Fruit fly (Drosophila melanogaster) ovary, adult (tissue): ENCODE measurements around the gene CG13028.

Experiments used
- CG17801 ChIP-seq: fragments of 200-800 bp; optimal IDR thresholded peaks from 2 replicates; lab custom pipeline; 2019; ENCODE audit warnings: missing biosample characterization, mild to moderate bottlenecking, missing genetic modification characterization, moderate library complexity; ENCODE audit not compliant: partially characterized antibody

The CG13028 gene

dm6 chr3L:16922952-16923351 lies at the start of gene CG13028:
CG13028 (plus strand) TSS chr3L:16923252.
- no peak for TF ChIP-seq CG17801 (GFP tag; lab: Kevin White, UChicago)

DNA sequence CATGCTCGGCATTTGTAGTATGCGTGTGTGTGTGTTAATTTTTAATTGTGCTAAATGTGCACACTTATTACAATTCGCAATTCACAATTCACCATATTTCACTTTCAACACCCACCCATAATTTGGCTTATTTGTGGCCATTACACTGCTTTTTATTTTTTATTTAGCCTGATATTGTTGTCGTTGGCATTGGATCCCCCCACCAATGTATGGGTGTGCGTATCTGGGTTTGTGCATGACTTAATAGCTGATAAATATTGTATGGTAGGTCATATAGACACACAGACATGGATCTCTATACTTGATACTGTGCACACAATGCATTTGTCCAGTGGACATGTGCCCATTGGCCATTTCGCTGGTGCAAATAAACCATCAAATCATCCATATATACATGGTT lies 49.4 kb upstream of the CG13028 start:
- TF ChIP-seq CG17801 (GFP tag; lab: Kevin White, UChicago), result no peak

DNA sequence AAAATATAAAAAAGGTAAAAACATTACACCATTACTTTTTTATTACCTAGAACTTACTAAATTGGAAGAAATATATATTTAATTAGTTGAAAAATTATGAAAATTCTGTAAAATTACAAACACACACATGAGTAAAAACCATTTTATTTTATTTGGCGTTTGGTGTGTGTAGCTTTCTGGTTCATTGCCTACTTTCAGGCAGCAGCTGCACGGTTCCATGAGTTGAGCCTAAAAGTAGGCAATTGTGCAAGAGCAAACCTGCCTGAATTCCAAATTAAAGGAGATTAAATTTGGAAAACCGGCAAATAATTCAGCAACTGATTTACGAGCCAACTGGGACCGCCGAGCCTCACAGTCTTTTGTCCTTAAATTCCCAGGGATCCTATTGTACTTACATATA lies 47.6 kb upstream of the CG13028 start:
- no peak for TF ChIP-seq CG17801 (GFP tag; lab: Kevin White, UChicago)

DNA sequence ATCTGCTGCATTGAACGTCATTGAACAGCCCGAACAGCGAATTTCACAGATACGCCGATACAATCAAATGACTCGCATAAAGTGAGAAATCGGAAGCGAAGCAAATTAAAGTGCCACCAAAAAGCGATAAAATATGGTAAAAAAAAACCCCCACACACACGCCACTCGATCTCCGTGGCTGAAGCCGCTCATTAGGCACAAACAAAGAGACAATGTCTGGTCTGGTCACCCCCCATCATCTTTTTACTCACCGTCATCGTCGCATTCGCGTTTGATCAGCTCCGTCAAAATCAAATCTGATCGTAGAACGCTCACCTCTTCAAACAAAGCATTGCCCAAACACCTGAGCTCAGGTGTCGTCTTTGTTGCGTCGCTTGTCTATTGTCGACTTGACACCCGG lies 47.1 kb upstream of the CG13028 start:
- no peak for TF ChIP-seq CG17801 (GFP tag; lab: Kevin White, UChicago)

- TF ChIP-seq CG17801 (GFP tag; lab: Kevin White, UChicago), result no peak
These were observed 46.1 kb upstream of the CG13028 start, which contains the start of gene CG32170 for dm6 chr3L:16876785-16877468. CG32170 (plus strand) TSS chr3L:16877309.

DNA sequence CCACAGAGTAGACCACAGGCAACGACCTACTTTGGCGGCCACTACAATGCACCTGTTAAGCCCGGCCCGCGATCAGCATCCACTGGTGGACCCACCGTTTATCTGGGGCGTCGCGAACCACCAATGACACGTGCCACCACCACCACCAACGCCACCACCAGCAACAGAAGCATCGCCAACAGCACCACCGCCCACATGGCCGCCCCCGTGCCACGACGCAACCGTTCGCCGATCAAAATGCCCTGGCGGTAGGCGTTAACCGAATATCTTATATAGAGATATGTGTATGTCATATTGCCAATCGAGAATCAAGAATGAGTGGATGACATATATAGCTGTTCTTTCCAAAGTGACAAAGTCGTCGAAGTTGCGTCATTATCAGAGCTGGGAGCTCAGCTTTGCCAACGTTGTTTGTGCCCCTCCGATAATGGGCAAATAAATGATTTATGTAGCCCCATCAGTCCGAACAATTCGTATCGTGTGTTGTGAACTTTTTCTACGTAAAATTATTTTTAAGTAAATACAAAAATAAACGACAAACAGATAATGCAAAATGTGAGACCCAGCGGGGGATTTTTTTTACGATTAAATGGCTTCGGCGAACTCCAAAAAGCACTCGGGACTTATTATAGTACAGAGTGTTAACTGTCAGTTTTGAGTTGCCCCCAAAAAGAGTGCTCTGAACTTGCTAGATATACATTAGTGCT lies 44.1 kb upstream of the CG13028 start:
- TF ChIP-seq CG17801 (GFP tag; lab: Kevin White, UChicago), result no peak

DNA sequence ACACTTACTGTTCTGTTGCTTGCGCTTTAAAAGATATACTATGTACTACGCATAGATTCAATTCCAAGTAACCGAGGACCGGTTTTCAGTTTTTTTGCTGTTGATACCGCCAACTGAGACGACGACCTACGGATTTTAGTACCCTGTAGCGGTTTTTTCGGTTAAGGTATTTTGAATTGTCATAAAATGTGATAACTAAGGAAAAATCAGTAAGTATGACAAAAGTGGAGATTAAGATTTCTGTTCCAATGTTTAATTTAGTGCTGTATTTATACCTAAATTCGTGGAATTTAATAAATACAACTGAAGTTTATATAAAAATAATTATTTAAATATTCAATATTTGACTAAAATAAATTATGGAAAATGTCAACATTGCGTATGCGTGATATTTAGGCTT lies 42.0 kb upstream of the CG13028 start:
- no peak for TF ChIP-seq CG17801 (GFP tag; lab: Kevin White, UChicago)

DNA sequence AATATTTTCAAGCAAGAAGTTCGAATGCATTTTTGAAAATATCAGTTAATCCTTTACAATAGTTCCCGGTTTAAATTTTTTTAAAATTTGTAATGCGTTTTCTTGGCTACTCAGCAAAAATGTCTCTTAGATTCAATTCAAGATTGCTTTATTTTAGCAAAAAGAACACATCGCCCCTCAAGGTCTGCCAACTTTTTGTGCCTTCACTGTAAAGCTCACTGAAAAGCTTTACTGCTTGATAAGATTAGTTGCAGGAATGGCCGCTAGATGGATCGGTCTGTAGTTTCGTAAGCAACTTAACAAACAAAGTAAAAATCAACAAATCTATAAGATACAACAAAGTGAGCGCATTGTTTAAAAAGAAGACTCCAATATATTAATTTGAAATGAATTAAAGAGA lies 39.0 kb upstream of the CG13028 start:
- peak; percentile 30 for TF ChIP-seq CG17801 (GFP tag; lab: Kevin White, UChicago)

DNA sequence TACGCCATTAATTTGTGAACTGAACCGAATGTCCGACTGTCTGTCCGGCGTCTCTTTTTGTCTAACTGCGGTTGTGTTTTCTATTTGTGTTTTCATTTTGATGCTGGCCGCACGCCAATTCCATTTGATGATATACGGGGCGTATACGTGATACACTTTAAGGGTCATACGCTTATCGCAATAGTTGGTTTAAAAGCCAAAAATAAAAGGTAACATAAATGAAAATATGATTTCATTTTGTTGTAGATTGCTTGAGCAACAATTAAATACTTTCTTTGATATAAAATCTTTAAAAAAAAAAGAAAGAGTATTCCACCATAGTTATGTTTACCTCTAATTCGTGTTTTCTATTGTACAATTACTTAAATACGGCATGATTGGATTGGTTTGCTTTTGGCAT lies 38.0 kb upstream of the CG13028 start:
- no peak for TF ChIP-seq CG17801 (GFP tag; lab: Kevin White, UChicago)

DNA sequence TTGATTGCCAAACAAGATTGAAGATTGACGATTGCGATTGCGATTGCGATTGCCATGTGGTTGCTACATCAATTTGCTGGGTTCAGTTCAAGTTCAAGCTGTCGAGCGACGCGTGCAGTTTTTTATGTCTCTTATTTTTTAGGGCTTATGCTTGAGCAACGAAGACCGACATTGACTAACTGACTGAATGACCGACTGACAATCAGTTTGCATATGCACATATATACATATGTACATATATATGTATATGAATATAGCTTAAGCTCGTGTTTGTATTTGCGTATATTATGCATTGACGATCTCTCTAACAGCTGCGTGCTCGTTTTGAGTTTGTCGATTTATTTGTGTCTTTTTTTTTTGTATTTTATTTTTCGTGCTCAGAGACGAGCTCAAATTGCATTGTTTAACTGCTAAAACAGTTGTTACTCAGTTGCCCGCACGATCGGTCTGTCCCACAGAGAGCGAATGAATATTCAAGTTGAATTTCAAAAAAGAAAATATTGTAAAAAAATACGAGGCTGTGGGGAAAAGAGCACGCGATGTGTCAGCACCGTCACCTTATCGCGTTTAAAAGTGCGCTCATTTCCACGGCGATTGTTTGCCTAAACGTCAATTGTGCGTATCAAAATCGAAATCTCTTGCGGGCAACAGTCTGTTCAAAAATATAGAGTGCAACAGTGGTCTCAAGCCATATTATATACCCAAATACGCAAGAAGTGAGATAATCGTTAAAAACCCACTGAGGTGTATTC lies 36.7 kb upstream of the CG13028 start:
- TF ChIP-seq CG17801 (GFP tag; lab: Kevin White, UChicago), result peak; percentile 21

DNA sequence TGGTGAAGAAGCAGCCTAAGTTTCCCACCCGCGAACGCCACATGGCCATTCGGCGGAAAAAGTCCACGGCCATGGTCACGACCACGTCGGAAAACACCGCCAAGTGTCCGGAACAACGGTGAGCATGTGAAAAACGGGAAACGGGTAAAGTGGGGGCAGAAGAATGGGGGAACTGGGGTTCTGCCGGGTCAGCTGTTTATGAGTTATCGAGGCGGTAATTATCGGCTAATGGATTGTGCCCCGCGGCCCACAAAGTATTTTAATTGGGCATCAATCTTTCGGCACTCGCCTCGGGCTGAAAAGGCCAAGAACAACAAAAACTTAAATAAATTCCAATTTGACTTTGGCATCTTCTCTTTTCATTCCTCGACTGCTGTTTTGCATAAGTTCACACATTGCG lies 35.8 kb upstream of the CG13028 start:
- no peak for TF ChIP-seq CG17801 (GFP tag; lab: Kevin White, UChicago)

- TF ChIP-seq CG17801 (GFP tag; lab: Kevin White, UChicago), result no peak
These were observed 33.5 kb upstream of the CG13028 start for dm6 chr3L:16889545-16889944.

DNA sequence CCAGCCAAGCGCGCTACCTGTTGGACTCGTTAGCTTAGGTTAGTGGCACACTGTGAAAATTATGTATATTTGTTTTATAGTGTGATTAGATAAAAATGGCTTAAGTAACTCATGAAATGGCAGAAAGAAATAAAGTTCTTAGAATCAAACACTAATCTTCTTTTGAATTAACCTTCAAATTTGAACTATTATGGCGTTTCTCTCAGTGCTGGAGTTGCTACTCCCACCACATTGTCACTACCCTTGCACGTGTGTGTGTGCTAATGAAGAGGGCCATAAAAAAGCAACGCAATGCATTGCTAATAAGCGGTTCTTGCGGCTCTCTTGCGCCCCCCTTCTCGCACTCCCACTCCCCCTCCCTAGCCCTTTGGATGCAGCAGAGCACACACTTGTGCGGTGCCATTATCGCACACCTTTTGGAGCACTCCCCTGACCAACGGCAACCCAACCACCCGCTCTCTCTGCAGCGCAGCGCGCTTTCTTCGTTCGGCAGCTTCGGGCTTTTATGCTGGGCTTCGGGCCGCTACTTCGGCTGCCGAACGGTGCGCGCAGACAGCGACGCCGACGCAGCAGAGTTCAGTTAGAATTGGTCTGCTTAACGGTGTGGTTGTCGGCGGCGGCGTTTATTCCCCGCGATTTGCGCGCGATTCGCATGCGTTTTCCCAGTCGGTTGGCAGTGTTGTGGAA lies 32.3 kb upstream of the CG13028 start:
- peak; percentile 74 for TF ChIP-seq CG17801 (GFP tag; lab: Kevin White, UChicago)

- no peak for TF ChIP-seq CG17801 (GFP tag; lab: Kevin White, UChicago)
These were observed 31.1 kb upstream of the CG13028 start for dm6 chr3L:16891914-16892313.

dm6 chr3L:16892728-16893271 lies 30.3 kb upstream of the CG13028 start:
- no peak for TF ChIP-seq CG17801 (GFP tag; lab: Kevin White, UChicago)
